Worm (Caenorhabditis elegans) whole organism, L4/young adult: Measurements from ENCODE around the gene sdpn-1.

ENCODE experiments used
- dao-5 ChIP-seq: sonication (generic microtip); optimal IDR thresholded peaks from 2 replicates; lab custom pipeline; 2016; ENCODE audit warnings: missing genotype, missing genetic modification characterization, moderate library complexity, missing compliant biosample characterization
- him-1 ChIP-seq: sonication (generic microtip); optimal IDR thresholded peaks from 2 replicates; lab custom pipeline; 2016; ENCODE audit warnings: missing genotype, missing genetic modification reagents, missing genetic modification characterization, missing compliant biosample characterization

DNA sequence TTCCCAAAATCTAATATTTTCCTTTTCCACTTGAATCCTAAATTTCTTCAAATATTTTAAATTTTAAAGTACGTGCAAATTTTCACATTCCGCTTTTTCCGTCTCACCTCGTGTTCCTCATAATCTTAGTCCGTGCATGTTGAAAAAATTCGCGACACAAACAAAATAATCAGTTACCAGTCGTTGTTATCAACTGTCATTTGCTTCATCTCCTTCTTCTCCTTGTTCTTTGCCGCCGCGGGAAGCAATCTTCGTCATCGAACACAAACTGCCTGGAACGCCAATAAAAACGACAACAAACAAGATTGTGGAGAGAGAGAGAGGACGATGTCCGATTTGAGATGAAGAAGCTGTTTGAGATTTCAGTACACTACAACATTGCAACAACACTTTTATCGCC, 19.7 kb upstream of the sdpn-1 start, which contains the start of gene C34D10.5:
- TF ChIP-seq him-1 (no peak), dao-5 (tag; lab: Kevin White, UChicago) (no peak)
